Worm (Caenorhabditis elegans): Measurements from ENCODE around the gene vps-24.

The vps-24 gene

ce11 chrII:5033935-5034334, 40.1 kb downstream of the vps-24 start, which contains the start of gene F33G12.3:
F33G12.3 (minus strand) TSS chrII:5034035.
- no peak for TF ChIP-seq bed-2 (GFP tag; IDR thresholded peaks at IDR 0.05)
- TF ChIP-seq snpc-4 (GFP tag; optimal IDR thresholded peaks at IDR 0.05): no peak
- TF ChIP-seq snpc-4 (tag; optimal IDR thresholded peaks at IDR 0.05): no peak
- TF ChIP-seq ztf-22 (GFP tag; optimal IDR thresholded peaks at IDR 0.05): no peak
- TF ChIP-seq F37B4.10 (GFP tag; IDR thresholded peaks at IDR 0.05): no peak
- no peak for TF ChIP-seq gei-17 (GFP tag; optimal IDR thresholded peaks at IDR 0.05)
- TF ChIP-seq cebp-1 (GFP tag; IDR thresholded peaks at IDR 0.05): no peak
- TF ChIP-seq cebp-1 (tag; optimal IDR thresholded peaks at IDR 0.05): no peak
- TF ChIP-seq attf-3 (GFP tag; conservative IDR thresholded peaks at IDR 0.05): no peak
- no peak for TF ChIP-seq lsy-27 (tag; optimal IDR thresholded peaks at IDR 0.05; ENCODE audit: borderline replicate concordance, insufficient read depth)
- no peak for TF ChIP-seq tbp1 (GFP tag; optimal IDR thresholded peaks at IDR 0.05)
- TF ChIP-seq ZK185.1 (tag; optimal IDR thresholded peaks at IDR 0.05; ENCODE audit: poor library complexity, severe bottlenecking): no peak
- no peak for TF ChIP-seq B0261.1 (tag; optimal IDR thresholded peaks at IDR 0.05)
- TF ChIP-seq efl-1 (GFP tag; optimal IDR thresholded peaks at IDR 0.05): no peak
- no peak for TF ChIP-seq B0035.1 (tag; optimal IDR thresholded peaks at IDR 0.05)
- TF ChIP-seq chd-7 (tag; optimal IDR thresholded peaks at IDR 0.05): no peak
- no peak for TF ChIP-seq nhr-90 (tag; optimal IDR thresholded peaks at IDR 0.05)
- no peak for TF ChIP-seq F23B12.7 (tag; optimal IDR thresholded peaks at IDR 0.05; ENCODE audit: insufficient read depth)

ce11 chrII:5036128-5036527, 42.3 kb downstream of the vps-24 start, which contains the start of gene lrr-1:
lrr-1 (minus strand) TSS chrII:5036439.
- TF ChIP-seq madf-6 (GFP tag; IDR thresholded peaks at IDR 0.05) (peak; percentile 43; the same call in 1 of the 2 replicates), atf-7 (tag; optimal IDR thresholded peaks at IDR 0.05) (no peak)

- no peak for TF ChIP-seq T07F8.4 (tag; optimal IDR thresholded peaks at IDR 0.05)
- no peak for TF ChIP-seq dpff-1 (tag; optimal IDR thresholded peaks at IDR 0.05)
- no peak for TF ChIP-seq attf-6 (GFP tag; IDR thresholded peaks at IDR 0.05)
- TF ChIP-seq lin-26 (GFP tag; IDR thresholded peaks at IDR 0.05): no peak
- no peak for TF ChIP-seq snpc-4 (GFP tag; optimal IDR thresholded peaks at IDR 0.05)
- TF ChIP-seq snpc-4 (tag; optimal IDR thresholded peaks at IDR 0.05): no peak
- peak; percentile 18 for TF ChIP-seq F23B12.7 (tag; optimal IDR thresholded peaks at IDR 0.05; ENCODE audit: insufficient read depth)
- no peak for TF ChIP-seq madf-8 (GFP tag; conservative IDR thresholded peaks at IDR 0.05)
- no peak for TF ChIP-seq hmg-20 (GFP tag; IDR thresholded peaks at IDR 0.05)
- no peak for TF ChIP-seq D2030.7 (GFP tag; IDR thresholded peaks at IDR 0.05)
Measured at ce11 chrII:5039912-5040311, 46.1 kb downstream of the vps-24 start, which contains the start of gene golg-2. golg-2 (minus strand) TSS chrII:5040091.

- TF ChIP-seq lsl-1 (GFP tag; optimal IDR thresholded peaks at IDR 0.05) (peak; percentile 16), ceh-91 (GFP tag; IDR thresholded peaks at IDR 0.05) (no peak)
Measured at ce11 chrII:5040631-5041156, 46.9 kb downstream of the vps-24 start, which contains the start of gene F33G12.7. F33G12.7 (minus strand) TSS chrII:5040681.

- TF ChIP-seq repo-1 (tag; optimal IDR thresholded peaks at IDR 0.05): no peak
- no peak for TF ChIP-seq ztf-26 (tag; optimal IDR thresholded peaks at IDR 0.05)
- no peak for TF ChIP-seq mcd-1 (GFP tag; IDR thresholded peaks at IDR 0.05)
- no peak for TF ChIP-seq dox-1 (GFP tag; IDR thresholded peaks at IDR 0.05)
- TF ChIP-seq sdz-38 (tag; optimal IDR thresholded peaks at IDR 0.05): no peak
- TF ChIP-seq ceh-79 (tag; optimal IDR thresholded peaks at IDR 0.05): no peak
- no peak for TF ChIP-seq tbx-9 (tag; optimal IDR thresholded peaks at IDR 0.05; ENCODE audit: borderline replicate concordance)
- no peak for TF ChIP-seq lag-1 (GFP tag; IDR thresholded peaks at IDR 0.05)
- TF ChIP-seq hmg-20 (GFP tag; IDR thresholded peaks at IDR 0.05): no peak
- TF ChIP-seq Y56A3A.18 (GFP tag; IDR thresholded peaks at IDR 0.05): no peak
- no peak for TF ChIP-seq cebp-2 (GFP tag; IDR thresholded peaks at IDR 0.05)
- TF ChIP-seq sea-2 (GFP tag; IDR thresholded peaks at IDR 0.05): no peak
- TF ChIP-seq F52B5.7 (tag; optimal IDR thresholded peaks at IDR 0.05): no peak
- TF ChIP-seq lin-26 (GFP tag; IDR thresholded peaks at IDR 0.05): no peak
- no peak for TF ChIP-seq unc-62 (GFP tag; optimal IDR thresholded peaks at IDR 0.05)
Measured at ce11 chrII:5042381-5042930, 48.7 kb downstream of the vps-24 start.

All from whole organism, young adult.